Worm (Caenorhabditis elegans) whole organism, young adult: Measurements from ENCODE around the gene gipc-2.
A peak's percentile ranks its signal among the peaks of the same experiment; 100 is the strongest.

ENCODE experiments used
- B0019.2 ChIP-seq: fragments of 200-800 bp; sonication (Bioruptor generic); conservative IDR thresholded peaks from 2 replicates; pipeline ENCODE4 v1.3.6; 2022; ENCODE audit warnings: missing genetic modification reagents, missing genetic modification characterization, missing compliant biosample characterization
- B0035.1 ChIP-seq: sonication (generic microtip); optimal IDR thresholded peaks from 2 replicates; lab custom pipeline; 2016; ENCODE audit warnings: missing genetic modification characterization, mild to moderate bottlenecking, missing compliant biosample characterization, missing genotype, missing genetic modification reagents
- B0336.3 ChIP-seq: fragments of 200-800 bp; sonication (Bioruptor generic); IDR thresholded peaks from 2 replicates; pipeline ENCODE4 v1.3.6; 2022; ENCODE audit warnings: missing genetic modification characterization, missing compliant biosample characterization
- F10E7.11 ChIP-seq: sonication (generic microtip); optimal IDR thresholded peaks from 2 replicates; lab custom pipeline; 2017; ENCODE audit warnings: mild to moderate bottlenecking, missing genetic modification characterization, moderate library complexity, missing compliant biosample characterization
- F23B12.7 ChIP-seq: sonication (generic microtip); optimal IDR thresholded peaks from 2 replicates; lab custom pipeline; 2017; ENCODE audit warnings: missing genetic modification characterization, mild to moderate bottlenecking, missing compliant biosample characterization, antibody characterized with exemption, moderate library complexity; ENCODE audit not compliant: insufficient read depth
- F39B2.1 ChIP-seq: fragments of 200-800 bp; sonication (Bioruptor generic); IDR thresholded peaks from 2 replicates; pipeline ENCODE4 v1.3.6; 2022; ENCODE audit warnings: missing genetic modification reagents, missing genetic modification characterization, missing compliant biosample characterization
- K11D2.4 ChIP-seq: fragments of 200-800 bp; sonication (Bioruptor generic); IDR thresholded peaks from 2 replicates; pipeline ENCODE4 v1.3.6; 2022; ENCODE audit warnings: missing genetic modification reagents, missing genetic modification characterization, missing compliant biosample characterization
- K12H6.12 ChIP-seq: fragments of 200-800 bp; sonication (Bioruptor generic); optimal IDR thresholded peaks from 2 replicates; lab custom pipeline; 2018; ENCODE audit warnings: mild to moderate bottlenecking, missing genetic modification characterization, missing compliant biosample characterization
- Y67H2A.10 ChIP-seq: fragments of 200-800 bp; sonication (Bioruptor generic); conservative IDR thresholded peaks from 2 replicates; pipeline ENCODE4 v1.3.6; 2022; ENCODE audit warnings: missing genetic modification reagents, missing genetic modification characterization, missing compliant biosample characterization
- Y95B8A.8 ChIP-seq: fragments of 200-800 bp; sonication (Bioruptor generic); IDR thresholded peaks from 2 replicates; pipeline ENCODE4 v1.3.6; 2022; ENCODE audit warnings: missing genetic modification reagents, missing genetic modification characterization, missing compliant biosample characterization
- ZK185.1 ChIP-seq: sonication (generic microtip); optimal IDR thresholded peaks from 2 replicates; lab custom pipeline; 2016; ENCODE audit warnings: mild to moderate bottlenecking, missing genetic modification characterization, missing compliant biosample characterization; ENCODE audit not compliant: poor library complexity, severe bottlenecking
- akir-1 ChIP-seq: fragments of 200-800 bp; sonication (Bioruptor generic); optimal IDR thresholded peaks from 2 replicates; lab custom pipeline; 2018; ENCODE audit warnings: mild to moderate bottlenecking, missing genetic modification characterization, moderate library complexity, missing compliant biosample characterization
- aptf-3 ChIP-seq: fragments of 200-800 bp; sonication (Bioruptor generic); IDR thresholded peaks from 2 replicates; pipeline ENCODE4 v1.3.6; 2022; ENCODE audit warnings: missing genetic modification characterization, missing compliant biosample characterization
- atf-7 ChIP-seq: sonication (generic microtip); optimal IDR thresholded peaks from 2 replicates; lab custom pipeline; 2017; ENCODE audit warnings: mild to moderate bottlenecking, missing genetic modification characterization, missing compliant biosample characterization
- attf-6 ChIP-seq: fragments of 200-800 bp; sonication (Bioruptor generic); IDR thresholded peaks from 2 replicates; pipeline ENCODE4 v1.3.6; 2022; ENCODE audit warnings: missing genetic modification reagents, missing genetic modification characterization, missing compliant biosample characterization
- bed-1 ChIP-seq: fragments of 200-800 bp; sonication (Bioruptor generic); IDR thresholded peaks from 2 replicates; pipeline ENCODE4 v1.3.6; 2022; ENCODE audit warnings: missing genetic modification reagents, missing genetic modification characterization, missing compliant biosample characterization
- cebp-1 ChIP-seq, 2 experiments: fragments of 200-800 bp in 1 of 2; sonication (Bioruptor generic) in 1 of 2; sonication (generic microtip) in 1 of 2; IDR thresholded peaks in 1 of 2; optimal IDR thresholded peaks in 1 of 2; 2 replicates each; pipeline versions ENCODE4 v1.3.6 to Lab custom; 2017 to 2022; ENCODE audit warnings: missing compliant biosample characterization in 2 of 2, missing genetic modification characterization in 2 of 2, mild to moderate bottlenecking in 1 of 2, missing genetic modification reagents in 1 of 2, moderate library complexity in 1 of 2
- ceh-40 ChIP-seq: fragments of 200-800 bp; sonication (Bioruptor generic); IDR thresholded peaks from 2 replicates; pipeline ENCODE4 v1.3.6; 2022; ENCODE audit warnings: missing genetic modification characterization, missing compliant biosample characterization
- ceh-58 ChIP-seq: fragments of 200-800 bp; sonication (Bioruptor generic); IDR thresholded peaks from 2 replicates; pipeline ENCODE4 v1.3.6; 2022; ENCODE audit warnings: missing genetic modification characterization, missing compliant biosample characterization
- ceh-91 ChIP-seq: fragments of 200-800 bp; sonication (Bioruptor generic); IDR thresholded peaks from 2 replicates; pipeline ENCODE4 v1.3.6; 2022; ENCODE audit warnings: missing genetic modification reagents, missing genetic modification characterization, missing compliant biosample characterization
- die-1 ChIP-seq: sonication (generic microtip); optimal IDR thresholded peaks from 2 replicates; lab custom pipeline; 2016; ENCODE audit warnings: missing genotype, mild to moderate bottlenecking, missing genetic modification characterization, missing compliant biosample characterization
- dox-1 ChIP-seq: fragments of 200-800 bp; sonication (Bioruptor generic); IDR thresholded peaks from 2 replicates; pipeline ENCODE4 v1.3.6; 2022; ENCODE audit warnings: missing genetic modification reagents, missing genetic modification characterization, missing compliant biosample characterization
- dpl-1 ChIP-seq: fragments of 150-350 bp; optimal IDR thresholded peaks from 2 replicates; lab custom pipeline; 2014; ENCODE audit warnings: missing biosample characterization, missing genetic modification reagents, missing genetic modification characterization
- efl-1 ChIP-seq: fragments of 150-350 bp; optimal IDR thresholded peaks from 2 replicates; lab custom pipeline; 2014; ENCODE audit warnings: missing biosample characterization, missing genetic modification reagents, missing genetic modification characterization
- egrh-3 ChIP-seq: fragments of 200-800 bp; sonication (Bioruptor generic); IDR thresholded peaks from 2 replicates; pipeline ENCODE4 v1.3.6; 2022; ENCODE audit warnings: missing genetic modification reagents, missing genetic modification characterization, missing compliant biosample characterization
- ekl-4 ChIP-seq: fragments of 200-800 bp; sonication (Bioruptor generic); IDR thresholded peaks from 2 replicates; pipeline ENCODE4 v1.3.6; 2022; ENCODE audit warnings: missing genetic modification reagents, missing genetic modification characterization, missing compliant biosample characterization
- ets-4 ChIP-seq: fragments of 200-800 bp; sonication (Bioruptor generic); optimal IDR thresholded peaks from 2 replicates; lab custom pipeline; 2018; ENCODE audit warnings: mild to moderate bottlenecking, missing genetic modification characterization, missing compliant biosample characterization
- gei-17 ChIP-seq: fragments of 200-800 bp; sonication (Bioruptor generic); optimal IDR thresholded peaks from 2 replicates; lab custom pipeline; 2018; ENCODE audit warnings: mild to moderate bottlenecking, missing genetic modification characterization, missing compliant biosample characterization
- him-1 ChIP-seq: sonication (generic microtip); optimal IDR thresholded peaks from 2 replicates; lab custom pipeline; 2016; ENCODE audit warnings: missing genotype, missing genetic modification reagents, missing genetic modification characterization, missing compliant biosample characterization
- hsf-1 ChIP-seq: fragments of 200-800 bp; sonication (Bioruptor generic); IDR thresholded peaks from 2 replicates; pipeline ENCODE4 v1.3.6; 2022; ENCODE audit warnings: missing genetic modification reagents, missing genetic modification characterization, missing compliant biosample characterization
- lag-1 ChIP-seq: fragments of 200-800 bp; sonication (Bioruptor generic); IDR thresholded peaks from 2 replicates; pipeline ENCODE4 v1.3.6; 2022; ENCODE audit warnings: missing genetic modification reagents, missing genetic modification characterization, missing compliant biosample characterization
- lin-35 ChIP-seq, 3 experiments: fragments of 150-350 bp in 2 of 3; sonication (generic microtip) in 1 of 3; optimal IDR thresholded peaks; 2 replicates each; lab custom pipeline; 2014 to 2018; ENCODE audit warnings: missing biosample characterization in 3 of 3, missing genetic modification characterization in 3 of 3, missing genetic modification reagents in 3 of 3
- lin-54 ChIP-seq: fragments of 200-800 bp; sonication (Bioruptor generic); optimal IDR thresholded peaks from 2 replicates; lab custom pipeline; 2018; ENCODE audit warnings: mild to moderate bottlenecking, missing genetic modification characterization, missing compliant biosample characterization
- madf-6 ChIP-seq: fragments of 200-800 bp; sonication (Bioruptor generic); IDR thresholded peaks from 2 replicates; pipeline ENCODE4 v1.3.6; 2022; ENCODE audit warnings: missing genetic modification reagents, missing genetic modification characterization, missing compliant biosample characterization
- mxl-1 ChIP-seq: sonication (generic microtip); optimal IDR thresholded peaks from 2 replicates; lab custom pipeline; 2016; ENCODE audit warnings: missing genetic modification characterization, missing compliant biosample characterization
- nfya-1 ChIP-seq: sonication (generic microtip); optimal IDR thresholded peaks from 2 replicates; lab custom pipeline; 2017; ENCODE audit warnings: antibody characterized with exemption, missing compliant biosample characterization, missing genetic modification characterization, borderline replicate concordance; ENCODE audit not compliant: insufficient read depth
- nfyb-1 ChIP-seq: fragments of 200-800 bp; sonication (Bioruptor generic); IDR thresholded peaks from 2 replicates; pipeline ENCODE4 v1.3.6; 2022; ENCODE audit warnings: missing genetic modification reagents, missing genetic modification characterization, missing compliant biosample characterization
- nhr-120 ChIP-seq: fragments of 200-800 bp; sonication (Bioruptor generic); IDR thresholded peaks from 2 replicates; pipeline ENCODE4 v1.3.6; 2022; ENCODE audit warnings: missing genetic modification characterization, missing compliant biosample characterization
- nhr-27 ChIP-seq: fragments of 200-800 bp; sonication (Bioruptor generic); optimal IDR thresholded peaks from 2 replicates; lab custom pipeline; 2018; ENCODE audit warnings: mild to moderate bottlenecking, missing genetic modification characterization, moderate library complexity, missing compliant biosample characterization
- nhr-80 ChIP-seq: sonication (generic microtip); optimal IDR thresholded peaks from 2 replicates; lab custom pipeline; 2016; ENCODE audit warnings: missing genetic modification characterization, missing compliant biosample characterization
- pha-4 ChIP-seq: fragments of 150-350 bp; sonication (generic microtip); optimal IDR thresholded peaks from 2 replicates; lab custom pipeline; 2014; ENCODE audit warnings: missing biosample characterization, missing genetic modification reagents, missing genetic modification characterization
- snpc-1.3 ChIP-seq: sonication (generic microtip); optimal IDR thresholded peaks from 2 replicates; lab custom pipeline; 2017; ENCODE audit warnings: missing genetic modification characterization, mild to moderate bottlenecking, missing compliant biosample characterization, antibody characterized with exemption, moderate library complexity, missing genotype, missing genetic modification reagents; ENCODE audit not compliant: insufficient read depth
- snpc-3.4 ChIP-seq: sonication (generic microtip); optimal IDR thresholded peaks from 2 replicates; lab custom pipeline; 2017; ENCODE audit warnings: missing genetic modification characterization, mild to moderate bottlenecking, missing compliant biosample characterization, antibody characterized with exemption, moderate library complexity, missing genotype, missing genetic modification reagents
- tlf-1 ChIP-seq: fragments of 200-800 bp; sonication (Bioruptor generic); optimal IDR thresholded peaks from 2 replicates; lab custom pipeline; 2018; ENCODE audit warnings: mild to moderate bottlenecking, missing genetic modification characterization, missing compliant biosample characterization
- unc-130 ChIP-seq: sonication (generic microtip); optimal IDR thresholded peaks from 2 replicates; lab custom pipeline; 2016; ENCODE audit warnings: missing genetic modification reagents, missing genetic modification characterization, missing compliant biosample characterization
- unc-62 ChIP-seq: fragments of 150-350 bp; optimal IDR thresholded peaks from 2 replicates; lab custom pipeline; 2014; ENCODE audit warnings: missing biosample characterization, missing genetic modification reagents, missing genetic modification characterization
- xnd-1 ChIP-seq: sonication (generic microtip); optimal IDR thresholded peaks from 2 replicates; lab custom pipeline; 2016; ENCODE audit warnings: missing genotype, missing genetic modification reagents, missing genetic modification characterization, missing compliant biosample characterization

gipc-2 gene

ce11 chrIV:9998487-9999218 lies 28.8 kb downstream of the gipc-2 start, which contains the start of gene pyp-1 (continued):
- TF ChIP-seq B0035.1 (no peak), Y95B8A.8 (GFP tag; lab: Robert Waterston, UW) (no peak), Y67H2A.10 (GFP tag; lab: Robert Waterston, UW) (no peak), akir-1 (GFP tag; lab: Kevin White, UChicago) (no peak), lin-54 (GFP tag; lab: Kevin White, UChicago) (no peak), dox-1 (no peak), bed-1 (no peak), ceh-58 (GFP tag; lab: Robert Waterston, UW) (no peak), nhr-120 (GFP tag; lab: Robert Waterston, UW) (no peak), K12H6.12 (tag; lab: Kevin White, UChicago) (peak; percentile 7), ceh-91 (GFP tag; lab: Robert Waterston, UW) (peak; percentile 50; the same call in 1 of the 2 replicates), B0019.2 (GFP tag; lab: Robert Waterston, UW) (no peak), F39B2.1 (GFP tag; lab: Robert Waterston, UW) (no peak), nfya-1 (tag; lab: Kevin White, UChicago) (no peak), egrh-3 (GFP tag; lab: Robert Waterston, UW) (no peak), gei-17 (GFP tag; lab: Kevin White, UChicago) (no peak), madf-6 (GFP tag; lab: Robert Waterston, UW) (peak; percentile 98), hsf-1 (no peak), atf-7 (tag; lab: Kevin White, UChicago) (no peak), lin-35 (GFP tag; optimal IDR thresholded peaks at IDR 0.05; lab: Kevin White, UChicago) (peak in 1 of 3 experiments; percentile 31), him-1 (no peak), unc-62 (no peak), K11D2.4 (GFP tag; lab: Robert Waterston, UW) (no peak), ets-4 (no peak), snpc-1.3 (tag; lab: Kevin White, UChicago) (no peak), B0336.3 (GFP tag; lab: Robert Waterston, UW) (no peak), aptf-3 (GFP tag; lab: Robert Waterston, UW) (no peak), mxl-1 (tag; lab: Kevin White, UChicago) (no peak), ekl-4 (no peak), attf-6 (no peak), F10E7.11 (no peak), pha-4 (tag; lab: Kevin White, UChicago) (no peak), lag-1 (GFP tag; lab: Robert Waterston, UW) (no peak), snpc-3.4 (tag; lab: Kevin White, UChicago) (no peak), ZK185.1 (no peak), nhr-80 (tag; lab: Kevin White, UChicago) (peak; percentile 18), dpl-1 (GFP tag; lab: Kevin White, UChicago) (peak; percentile 23)

DNA sequence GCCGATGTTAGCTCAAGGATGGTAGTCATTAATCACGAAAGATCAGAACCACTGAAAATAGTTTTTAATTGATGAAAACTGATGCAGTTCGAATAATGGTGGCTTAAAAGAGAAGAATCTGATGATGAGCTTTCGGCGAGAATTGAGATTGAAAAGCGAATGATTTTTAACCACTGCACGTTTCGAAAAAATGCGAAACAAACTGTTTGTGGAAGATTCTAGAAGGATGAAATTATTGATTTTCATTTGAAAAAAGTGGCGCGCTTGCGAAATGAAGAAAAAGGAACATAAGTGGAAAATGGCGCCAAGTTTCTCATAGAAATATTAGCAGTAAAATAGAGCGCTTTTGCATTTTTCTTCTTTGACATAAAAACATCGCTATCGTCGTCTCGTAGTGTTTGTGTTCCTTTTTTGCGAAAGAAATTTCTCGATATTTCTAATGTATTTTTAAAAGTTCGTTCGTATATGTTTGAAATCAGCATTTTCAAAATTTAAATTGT lies 32.5 kb downstream of the gipc-2 start, which contains the start of gene uba-1:
TSS of gene uba-1 (minus strand) at position 51 of the 500 bp plus-strand sequence.
- TF ChIP-seq B0019.2 (GFP tag; lab: Robert Waterston, UW) (peak; percentile 64; the same call in 1 of the 2 replicates), unc-130 (GFP tag; lab: Kevin White, UChicago) (peak; percentile 55), tlf-1 (GFP tag; lab: Kevin White, UChicago) (peak; percentile 87), F23B12.7 (tag; lab: Kevin White, UChicago) (peak; percentile 59), lag-1 (GFP tag; lab: Robert Waterston, UW) (no peak), Y67H2A.10 (GFP tag; lab: Robert Waterston, UW) (no peak), efl-1 (peak; percentile 94), gei-17 (GFP tag; lab: Kevin White, UChicago) (no peak), nfyb-1 (GFP tag; lab: Robert Waterston, UW) (peak; percentile 85), hsf-1 (peak; percentile 97), xnd-1 (tag; lab: Kevin White, UChicago) (peak; percentile 75), cebp-1 (GFP tag; IDR thresholded peaks at IDR 0.05; lab: Robert Waterston, UW) (peak; percentile 49; the same call in 1 of the 2 replicates), cebp-1 (tag; optimal IDR thresholded peaks at IDR 0.05; lab: Kevin White, UChicago) (peak; percentile 94), nhr-27 (tag; lab: Kevin White, UChicago) (no peak), ceh-40 (no peak), die-1 (tag; lab: Kevin White, UChicago) (peak; percentile 42)
